Fruit fly (Drosophila melanogaster) whole organism, embryonic: ENCODE results near the gene Atat.

Experiments
- B-H1 ChIP-seq: fragments of 200-800 bp; sonication (Bioruptor generic); IDR thresholded peaks from 3 replicates; pipeline ENCODE4 v1.3.6; 2022; ENCODE audit warnings: missing biosample characterization, missing genetic modification characterization
- CG12391 ChIP-seq: fragments of 200-800 bp; sonication (Bioruptor generic); optimal IDR thresholded peaks from 3 replicates; lab custom pipeline; 2018; ENCODE audit warnings: missing biosample characterization, mild to moderate bottlenecking, missing genetic modification characterization, moderate library complexity
- CG14965 ChIP-seq: fragments of 200-800 bp; sonication (Bioruptor generic); optimal IDR thresholded peaks from 2 replicates; lab custom pipeline; 2016; ENCODE audit warnings: missing biosample characterization, missing genetic modification characterization, borderline replicate concordance
- CG15479 ChIP-seq: fragments of 200-800 bp; sonication (Bioruptor generic); optimal IDR thresholded peaks from 3 replicates; lab custom pipeline; 2019; ENCODE audit warnings: missing biosample characterization, mild to moderate bottlenecking, missing genetic modification characterization, moderate library complexity
- CG16779 ChIP-seq: fragments of 200-800 bp; sonication (Bioruptor generic); IDR thresholded peaks from 2 replicates; pipeline ENCODE4 v1.3.6; 2022; ENCODE audit warnings: missing biosample characterization, missing genetic modification characterization
- CG18262 ChIP-seq: fragments of 200-800 bp; optimal IDR thresholded peaks from 3 replicates; lab custom pipeline; 2019; ENCODE audit warnings: missing biosample characterization, mild to moderate bottlenecking, missing genetic modification characterization, moderate library complexity
- CG18619 ChIP-seq: fragments of 200-800 bp; sonication (Bioruptor generic); optimal IDR thresholded peaks from 3 replicates; lab custom pipeline; 2017; ENCODE audit warnings: missing biosample characterization, mild to moderate bottlenecking, missing genetic modification characterization
- CG2712 ChIP-seq: fragments of 200-800 bp; optimal IDR thresholded peaks from 3 replicates; lab custom pipeline; 2019; ENCODE audit warnings: missing biosample characterization, mild to moderate bottlenecking, missing genetic modification characterization, moderate library complexity
- CG30020 ChIP-seq: fragments of 200-800 bp; optimal IDR thresholded peaks from 2 replicates; lab custom pipeline; 2019; ENCODE audit warnings: missing biosample characterization, mild to moderate bottlenecking, missing genetic modification characterization, moderate library complexity
- CG30403 ChIP-seq: fragments of 200-800 bp; sonication (Bioruptor generic); optimal IDR thresholded peaks from 3 replicates; lab custom pipeline; 2016; ENCODE audit warnings: missing biosample characterization, missing genetic modification characterization
- CG31365 ChIP-seq: fragments of 200-800 bp; sonication (Bioruptor generic); optimal IDR thresholded peaks from 2 replicates; lab custom pipeline; 2018; ENCODE audit warnings: missing biosample characterization, mild to moderate bottlenecking, missing genetic modification characterization
- CG32767 ChIP-seq: fragments of 200-800 bp; sonication (Bioruptor generic); IDR thresholded peaks from 2 replicates; pipeline ENCODE4 v1.3.6; 2022; ENCODE audit warnings: missing biosample characterization, missing genetic modification characterization
- CG34422 ChIP-seq: fragments of 200-800 bp; sonication (Bioruptor generic); IDR thresholded peaks from 3 replicates; pipeline ENCODE4 v1.3.6; 2022; ENCODE audit warnings: missing biosample characterization, missing genetic modification characterization
- CG3726 ChIP-seq: fragments of 200-800 bp; sonication (Bioruptor generic); IDR thresholded peaks from 3 replicates; pipeline ENCODE4, ENCODE4 v1.3.6; 2022; ENCODE audit warnings: missing biosample characterization, missing genetic modification characterization
- CG4328 ChIP-seq: fragments of 200-800 bp; sonication (Bioruptor generic); optimal IDR thresholded peaks from 3 replicates; lab custom pipeline; 2017; ENCODE audit warnings: missing biosample characterization, missing genetic modification reagents, missing genetic modification characterization
- CG4404 ChIP-seq: fragments of 200-800 bp; sonication (Bioruptor generic); IDR thresholded peaks from 2 replicates; pipeline ENCODE4 v1.3.6; 2022; ENCODE audit warnings: missing biosample characterization, missing genetic modification characterization
- CG6689 ChIP-seq: fragments of 200-800 bp; sonication (Bioruptor generic); IDR thresholded peaks from 2 replicates; pipeline ENCODE4 v1.3.6; 2022; ENCODE audit warnings: missing biosample characterization, missing genetic modification characterization
- CG6854 ChIP-seq: fragments of 200-800 bp; sonication (Bioruptor generic); optimal IDR thresholded peaks from 3 replicates; lab custom pipeline; 2017; ENCODE audit warnings: missing biosample characterization, mild to moderate bottlenecking, missing genetic modification characterization
- CG8281 ChIP-seq: fragments of 200-800 bp; sonication (Bioruptor generic); optimal IDR thresholded peaks from 2 replicates; lab custom pipeline; 2018; ENCODE audit warnings: missing biosample characterization, mild to moderate bottlenecking, missing genetic modification characterization, moderate library complexity
- CG9876 ChIP-seq: fragments of 200-800 bp; sonication (Bioruptor generic); optimal IDR thresholded peaks from 2 replicates; lab custom pipeline; 2016; ENCODE audit warnings: missing biosample characterization, missing genetic modification characterization
- Dref ChIP-seq: fragments of 200-800 bp; sonication (Bioruptor generic); IDR thresholded peaks from 2 replicates; pipeline ENCODE4 v1.3.6; 2022; ENCODE audit warnings: missing biosample characterization, missing genetic modification characterization
- H2.0 ChIP-seq: fragments of 200-800 bp; sonication (Bioruptor generic); IDR thresholded peaks from 2 replicates; pipeline ENCODE4 v1.3.6; 2022; ENCODE audit warnings: missing biosample characterization, missing genetic modification characterization
- HmgZ ChIP-seq: fragments of 200-800 bp; sonication (Bioruptor generic); optimal IDR thresholded peaks from 2 replicates; lab custom pipeline; 2018; ENCODE audit warnings: missing biosample characterization, mild to moderate bottlenecking, missing genetic modification characterization
- Hr39 ChIP-seq: fragments of >200 bp; optimal IDR thresholded peaks from 2 replicates; lab custom pipeline; 2017
- Lim3 ChIP-seq: fragments of 200-800 bp; sonication (Bioruptor generic); IDR thresholded peaks from 2 replicates; pipeline ENCODE4 v1.3.6; 2022; ENCODE audit warnings: missing biosample characterization, missing genetic modification characterization
- Nf-YA ChIP-seq: fragments of 200-800 bp; sonication (Bioruptor generic); IDR thresholded peaks from 2 replicates; pipeline ENCODE4 v1.3.6; 2022; ENCODE audit warnings: missing biosample characterization, missing genetic modification characterization
- Optix ChIP-seq: fragments of 200-800 bp; sonication (Bioruptor generic); IDR thresholded peaks from 3 replicates; pipeline ENCODE4 v1.3.6; 2022; ENCODE audit warnings: missing biosample characterization, missing genetic modification characterization
- Scr ChIP-seq: fragments of 200-800 bp; sonication (Bioruptor generic); IDR thresholded peaks from 2 replicates; pipeline ENCODE4 v1.3.6; 2022; ENCODE audit warnings: missing biosample characterization, missing genetic modification characterization; ENCODE audit not compliant: partially characterized antibody
- Sox102F ChIP-seq: fragments of 200-800 bp; sonication (Bioruptor generic); optimal IDR thresholded peaks from 2 replicates; lab custom pipeline; 2018; ENCODE audit warnings: missing biosample characterization, mild to moderate bottlenecking, missing genetic modification characterization, moderate library complexity
- Stat92E ChIP-seq, 3 experiments: fragments of >200 bp in 2 of 3; fragments of 200-800 bp in 1 of 3; sonication (Bioruptor generic) in 1 of 3; optimal IDR thresholded peaks; 2 replicates each; lab custom pipeline; 2017 to 2019; ENCODE audit warnings: missing biosample characterization in 3 of 3, missing genetic modification characterization in 3 of 3, mild to moderate bottlenecking in 1 of 3, moderate library complexity in 1 of 3
- Taf1 ChIP-seq: fragments of 200-800 bp; sonication (Bioruptor generic); IDR thresholded peaks from 2 replicates; pipeline ENCODE4 v1.3.6; 2022; ENCODE audit warnings: missing biosample characterization, missing genetic modification characterization
- Trl ChIP-seq, 3 experiments: fragments of >200 bp in 2 of 3; fragments of 200-800 bp in 1 of 3; sonication (Bioruptor generic) in 1 of 3; optimal IDR thresholded peaks; 2 replicates in 1 of 3; 3 replicates in 2 of 3; lab custom pipeline; 2016 to 2017; ENCODE audit warnings: missing biosample characterization in 1 of 3, missing genetic modification characterization in 1 of 3
- ash1 ChIP-seq: fragments of 200-800 bp; sonication (Bioruptor generic); optimal IDR thresholded peaks from 2 replicates; lab custom pipeline; 2018; ENCODE audit warnings: missing biosample characterization, mild to moderate bottlenecking, missing genetic modification characterization
- az2 ChIP-seq: fragments of 200-800 bp; sonication (Bioruptor generic); optimal IDR thresholded peaks from 3 replicates; lab custom pipeline; 2016; ENCODE audit warnings: missing biosample characterization, missing genetic modification characterization
- dimm ChIP-seq: fragments of 200-800 bp; sonication (Bioruptor generic); IDR thresholded peaks from 2 replicates; pipeline ENCODE4 v1.3.6; 2022; ENCODE audit warnings: missing biosample characterization, missing genetic modification characterization
- emc ChIP-seq: fragments of 200-800 bp; sonication (Bioruptor generic); optimal IDR thresholded peaks from 2 replicates; lab custom pipeline; 2016; ENCODE audit warnings: missing biosample characterization, missing genetic modification characterization
- fu2 ChIP-seq: fragments of 200-800 bp; sonication (Bioruptor generic); optimal IDR thresholded peaks from 2 replicates; lab custom pipeline; 2016; ENCODE audit warnings: missing biosample characterization, missing genetic modification characterization
- inv ChIP-seq: fragments of 200-800 bp; sonication (Bioruptor generic); IDR thresholded peaks from 2 replicates; pipeline ENCODE4 v1.3.6; 2022; ENCODE audit warnings: missing biosample characterization, missing genetic modification characterization; ENCODE audit not compliant: partially characterized antibody
- ken ChIP-seq: fragments of 200-800 bp; sonication (Bioruptor generic); IDR thresholded peaks from 3 replicates; pipeline ENCODE4 v1.3.6; 2022; ENCODE audit warnings: missing biosample characterization, missing genetic modification characterization
- klu ChIP-seq: fragments of 200-800 bp; sonication (Bioruptor generic); IDR thresholded peaks from 2 replicates; pipeline ENCODE4 v1.3.6; 2022; ENCODE audit warnings: missing biosample characterization, missing genetic modification characterization
- p53 ChIP-seq: fragments of 200-800 bp; sonication (Bioruptor generic); optimal IDR thresholded peaks from 2 replicates; lab custom pipeline; 2016; ENCODE audit warnings: missing biosample characterization, missing genetic modification characterization
- peb ChIP-seq: fragments of 200-800 bp; sonication (Bioruptor generic); IDR thresholded peaks from 2 replicates; pipeline ENCODE4 v1.3.6; 2022; ENCODE audit warnings: missing biosample characterization, missing genetic modification characterization
- pzg ChIP-seq: fragments of 200-800 bp; sonication (Bioruptor generic); optimal IDR thresholded peaks from 3 replicates; lab custom pipeline; 2018; ENCODE audit warnings: missing biosample characterization, mild to moderate bottlenecking, missing genetic modification characterization, moderate library complexity
- rib ChIP-seq: fragments of 200-800 bp; sonication (Bioruptor generic); IDR thresholded peaks from 2 replicates; pipeline ENCODE4 v1.3.6; 2022; ENCODE audit warnings: missing biosample characterization, missing genetic modification characterization
- salm ChIP-seq: fragments of 200-800 bp; sonication (Bioruptor generic); optimal IDR thresholded peaks from 2 replicates; lab custom pipeline; 2018; ENCODE audit warnings: missing biosample characterization, mild to moderate bottlenecking, missing genetic modification characterization
- stc ChIP-seq: fragments of 200-800 bp; sonication (Bioruptor generic); IDR thresholded peaks from 2 replicates; pipeline ENCODE4 v1.3.6; 2022; ENCODE audit warnings: missing biosample characterization, missing genetic modification characterization
- tap ChIP-seq: fragments of 200-800 bp; optimal IDR thresholded peaks from 3 replicates; lab custom pipeline; 2019; ENCODE audit warnings: missing biosample characterization, mild to moderate bottlenecking, missing genetic modification characterization, moderate library complexity
- trem ChIP-seq: fragments of 200-800 bp; optimal IDR thresholded peaks from 3 replicates; lab custom pipeline; 2019; ENCODE audit warnings: missing biosample characterization, mild to moderate bottlenecking, missing genetic modification characterization, moderate library complexity
- unc-4 ChIP-seq: fragments of 200-800 bp; sonication (Bioruptor generic); IDR thresholded peaks from 2 replicates; pipeline ENCODE4 v1.3.6; 2022; ENCODE audit warnings: missing biosample characterization, missing genetic modification characterization; ENCODE audit not compliant: partially characterized antibody
- z ChIP-seq: fragments of 200-800 bp; sonication (Bioruptor generic); IDR thresholded peaks from 3 replicates; pipeline ENCODE4 v1.3.6; 2022; ENCODE audit warnings: missing biosample characterization, missing genetic modification characterization

The Atat gene

dm6 chr3L:9373374-9374004 lies 53.1 kb downstream of the Atat start (continued):
- TF ChIP-seq z (0 out of 3 replicates have a peak, but pooled peaks have one; percentile 7), salm (peak; percentile 31), Trl (optimal IDR thresholded peaks at IDR 0.05; lab: Kevin White, UChicago) (peak; percentile 94 to 96), Trl (GFP tag; optimal IDR thresholded peaks at IDR 0.05; lab: Kevin White, UChicago) (peak; percentile 32), Sox102F (GFP tag; lab: Kevin White, UChicago) (peak; percentile 76), fu2 (GFP tag; lab: Kevin White, UChicago) (no peak), Optix (GFP tag; lab: Robert Waterston, UW) (peak; percentile 56; the same call in 1 of the 3 replicates), CG8281 (tag; lab: Kevin White, UChicago) (peak; percentile 9), p53 (no peak), CG4404 (GFP tag; lab: Robert Waterston, UW) (peak; percentile 33; the same call in 1 of the 2 replicates), CG30403 (GFP tag; lab: Kevin White, UChicago) (peak; percentile 67), CG6854 (GFP tag; lab: Kevin White, UChicago) (peak; percentile 66), pzg (GFP tag; lab: Kevin White, UChicago) (no peak), az2 (GFP tag; lab: Kevin White, UChicago) (peak; percentile 66), ken (GFP tag; lab: Robert Waterston, UW) (peak; percentile 73), Nf-YA (GFP tag; lab: Robert Waterston, UW) (peak; percentile 28; the same call in 1 of the 2 replicates), Dref (GFP tag; lab: Robert Waterston, UW) (no peak), CG34422 (GFP tag; lab: Robert Waterston, UW) (peak; percentile 67; the same call in 1 of the 3 replicates), tap (tag; lab: Kevin White, UChicago) (peak; percentile 59), inv (GFP tag; lab: Robert Waterston, UW) (no peak), CG18262 (tag; lab: Kevin White, UChicago) (peak; percentile 65), CG15479 (GFP tag; lab: Kevin White, UChicago) (peak; percentile 13), ash1 (GFP tag; lab: Kevin White, UChicago) (no peak), CG14965 (GFP tag; lab: Kevin White, UChicago) (no peak), HmgZ (peak; percentile 4), CG2712 (tag; lab: Kevin White, UChicago) (peak; percentile 72), dimm (GFP tag; lab: Robert Waterston, UW) (no peak), Scr (GFP tag; lab: Robert Waterston, UW) (no peak), B-H1 (no peak), CG12391 (peak; percentile 73), trem (tag; lab: Kevin White, UChicago) (peak; percentile 56), CG31365 (tag; lab: Kevin White, UChicago) (no peak), CG3726 (GFP tag; lab: Robert Waterston, UW) (0 out of 3 replicates have a peak, but pooled peaks have one; percentile 40), Taf1 (GFP tag; lab: Robert Waterston, UW) (peak; percentile 56; the same call in 1 of the 2 replicates), CG16779 (no peak), peb (GFP tag; lab: Robert Waterston, UW) (peak; percentile 40), CG30020 (tag; lab: Kevin White, UChicago) (no peak), stc (GFP tag; lab: Robert Waterston, UW) (peak; percentile 79), Lim3 (GFP tag; lab: Robert Waterston, UW) (no peak), Hr39 (no peak), rib (GFP tag; lab: Robert Waterston, UW) (no peak), CG6689 (GFP tag; lab: Robert Waterston, UW) (peak; percentile 69), klu (GFP tag; lab: Robert Waterston, UW) (no peak), CG32767 (GFP tag; lab: Robert Waterston, UW) (peak; percentile 76), emc (GFP tag; lab: Kevin White, UChicago) (no peak), CG4328 (peak; percentile 61), CG9876 (GFP tag; lab: Kevin White, UChicago) (no peak), H2.0 (GFP tag; lab: Robert Waterston, UW) (peak; percentile 54; the same call in 1 of the 2 replicates), Stat92E (GFP tag; optimal IDR thresholded peaks at IDR 0.05; lab: Kevin White, UChicago) (peak in 1 of 3 experiments; percentile 36), unc-4 (GFP tag; lab: Robert Waterston, UW) (peak; percentile 54), CG18619 (GFP tag; lab: Kevin White, UChicago) (peak; percentile 48)
